Worm (Caenorhabditis elegans): ENCODE results near the gene F59A7.2.

- no peak for TF ChIP-seq T23F11.4 (GFP tag; optimal IDR thresholded peaks at IDR 0.05)
- no peak for TF ChIP-seq ama-1 (optimal IDR thresholded peaks at IDR 0.05)
- TF ChIP-seq pqm-1 (tag; optimal IDR thresholded peaks at IDR 0.05), result no peak
- no peak for TF ChIP-seq pha-4 (tag; optimal IDR thresholded peaks at IDR 0.05)
- no peak for TF ChIP-seq nhr-11 (tag; optimal IDR thresholded peaks at IDR 0.05)
- TF ChIP-seq hlh-30 (tag; optimal IDR thresholded peaks at IDR 0.05; ENCODE audit: insufficient read depth), result no peak
- no peak for TF ChIP-seq lim-6 (tag; optimal IDR thresholded peaks at IDR 0.05)
- TF ChIP-seq pax-1 (tag; optimal IDR thresholded peaks at IDR 0.05), result no peak
- no peak for TF ChIP-seq hlh-8 (tag; optimal IDR thresholded peaks at IDR 0.05)
- TF ChIP-seq ahr-1 (tag; optimal IDR thresholded peaks at IDR 0.05), result no peak
- TF ChIP-seq fkh-10 (GFP tag; optimal IDR thresholded peaks at IDR 0.05), result no peak
Measured at ce11 chrV:2057324-2057723, 41.0 kb upstream of the F59A7.2 start, which contains the start of gene comt-3.
